Worm (Caenorhabditis elegans): ENCODE data around the gene mecr-1.
A peak's percentile ranks its signal among the peaks of the same experiment; 100 is the strongest.

Gene mecr-1

ce11 chrII:13198845-13199244 lies 11.7 kb upstream of the mecr-1 start:
- peak; percentile 51; the same call in 1 of the 2 replicates for TF ChIP-seq pes-1 (GFP tag; IDR thresholded peaks at IDR 0.05)
- no peak for TF ChIP-seq flt-1 (GFP tag; IDR thresholded peaks at IDR 0.05)
- no peak for TF ChIP-seq scrt-1 (GFP tag; IDR thresholded peaks at IDR 0.05)
- no peak for TF ChIP-seq F13C5.2 (tag; optimal IDR thresholded peaks at IDR 0.05)

DNA sequence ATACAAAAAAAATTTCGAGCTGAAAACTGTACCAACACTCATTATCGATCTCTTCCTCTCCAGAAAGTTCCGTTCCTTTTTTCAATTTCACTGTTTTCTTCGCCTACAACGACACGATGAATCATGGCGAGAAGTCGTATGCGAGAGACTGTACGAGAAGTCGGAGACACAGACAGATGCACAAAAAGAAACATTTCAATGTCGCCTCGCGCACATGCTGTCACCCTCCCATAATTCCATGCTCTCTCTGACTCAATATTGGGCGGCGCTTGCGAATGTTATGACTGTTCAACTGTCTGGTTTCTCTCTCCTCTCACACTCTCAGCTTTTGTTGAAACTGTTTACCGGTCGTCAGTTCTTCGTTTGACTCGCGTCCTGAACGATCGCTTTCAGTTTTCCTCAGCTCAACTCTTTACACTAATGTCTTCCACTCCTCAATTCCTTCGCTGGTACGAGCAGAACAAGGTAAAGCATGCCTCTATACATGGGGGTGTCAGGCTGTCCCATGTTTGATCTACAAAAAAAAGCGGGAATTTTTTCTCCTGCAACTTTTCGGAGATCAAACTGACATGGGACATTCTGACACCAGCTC lies 9.7 kb upstream of the mecr-1 start:
- TF ChIP-seq hmbx-1 (tag; optimal IDR thresholded peaks at IDR 0.05) (no peak), B0310.2 (tag; optimal IDR thresholded peaks at IDR 0.05) (no peak), tbx-37 (GFP tag; conservative IDR thresholded peaks at IDR 0.05) (no peak), ceh-13 (GFP tag; optimal IDR thresholded peaks at IDR 0.05) (no peak), ceh-36 (tag; optimal IDR thresholded peaks at IDR 0.05) (no peak), aly-1 (tag; optimal IDR thresholded peaks at IDR 0.05) (no peak), tra-4 (tag; optimal IDR thresholded peaks at IDR 0.05) (no peak), hmg-4 (GFP tag; optimal IDR thresholded peaks at IDR 0.05) (no peak), tbx-11 (GFP tag; IDR thresholded peaks at IDR 0.05) (no peak), ets-7 (tag; optimal IDR thresholded peaks at IDR 0.05) (no peak), pes-1 (GFP tag; IDR thresholded peaks at IDR 0.05) (no peak), hnd-1 (tag; optimal IDR thresholded peaks at IDR 0.05) (no peak), F13C5.2 (tag; optimal IDR thresholded peaks at IDR 0.05) (no peak), scrt-1 (GFP tag; IDR thresholded peaks at IDR 0.05) (no peak), sea-1 (GFP tag; conservative IDR thresholded peaks at IDR 0.05) (no peak)

ce11 chrII:13195706-13196417 lies 8.7 kb upstream of the mecr-1 start:
- TF ChIP-seq ama-1 (optimal IDR thresholded peaks at IDR 0.05) (no peak), flt-1 (GFP tag; IDR thresholded peaks at IDR 0.05) (no peak), hmg-4 (GFP tag; optimal IDR thresholded peaks at IDR 0.05) (no peak), hmbx-1 (tag; optimal IDR thresholded peaks at IDR 0.05) (no peak), tbx-11 (GFP tag; IDR thresholded peaks at IDR 0.05) (no peak), B0310.2 (tag; optimal IDR thresholded peaks at IDR 0.05) (no peak), tra-4 (tag; optimal IDR thresholded peaks at IDR 0.05) (no peak), tbx-37 (GFP tag; conservative IDR thresholded peaks at IDR 0.05) (no peak), ets-7 (tag; optimal IDR thresholded peaks at IDR 0.05) (no peak), pes-1 (GFP tag; IDR thresholded peaks at IDR 0.05) (no peak), sea-1 (GFP tag; conservative IDR thresholded peaks at IDR 0.05) (no peak), ceh-36 (tag; optimal IDR thresholded peaks at IDR 0.05) (no peak), aly-1 (tag; optimal IDR thresholded peaks at IDR 0.05) (no peak), ceh-13 (GFP tag; optimal IDR thresholded peaks at IDR 0.05) (no peak), hnd-1 (tag; optimal IDR thresholded peaks at IDR 0.05) (no peak), F13C5.2 (tag; optimal IDR thresholded peaks at IDR 0.05) (no peak), scrt-1 (GFP tag; IDR thresholded peaks at IDR 0.05) (no peak)

- no peak for TF ChIP-seq hmbx-1 (tag; optimal IDR thresholded peaks at IDR 0.05)
- no peak for TF ChIP-seq scrt-1 (GFP tag; IDR thresholded peaks at IDR 0.05)
- no peak for TF ChIP-seq aly-1 (tag; optimal IDR thresholded peaks at IDR 0.05)
- no peak for TF ChIP-seq tra-4 (tag; optimal IDR thresholded peaks at IDR 0.05)
- TF ChIP-seq sea-1 (GFP tag; conservative IDR thresholded peaks at IDR 0.05) = no peak
- TF ChIP-seq B0310.2 (tag; optimal IDR thresholded peaks at IDR 0.05) = no peak
- no peak for TF ChIP-seq ets-7 (tag; optimal IDR thresholded peaks at IDR 0.05)
- TF ChIP-seq hnd-1 (tag; optimal IDR thresholded peaks at IDR 0.05) = no peak
Measured at ce11 chrII:13195163-13195562, 8.0 kb upstream of the mecr-1 start, which contains the start of gene lec-1. lec-1 (plus strand) TSS chrII:13195549.

DNA sequence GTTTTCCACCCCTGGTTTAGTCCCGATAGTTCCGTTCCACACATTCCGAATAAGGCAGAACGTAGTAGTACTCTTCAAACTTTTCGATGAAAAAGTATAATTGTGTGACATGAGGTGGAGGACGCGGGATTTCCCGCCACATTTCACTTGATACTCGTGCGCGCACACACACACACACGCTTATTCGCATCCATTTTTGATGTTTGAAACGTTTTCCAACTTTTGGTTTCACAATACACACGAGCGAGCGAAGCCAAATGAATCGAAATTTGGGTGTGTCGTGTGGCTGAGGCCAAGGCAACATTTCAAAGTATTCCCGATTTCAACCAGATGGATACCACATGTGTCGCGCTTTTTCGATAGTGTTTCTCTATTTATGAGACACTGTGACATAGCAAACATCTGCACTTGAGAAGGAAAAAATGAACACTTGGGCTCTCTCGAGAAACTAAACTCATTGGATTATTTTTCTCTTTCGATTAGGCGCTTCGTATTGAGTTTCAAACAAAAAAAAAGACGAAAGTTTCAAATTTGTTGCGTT lies 6.5 kb upstream of the mecr-1 start:
- TF ChIP-seq B0310.2 (tag; optimal IDR thresholded peaks at IDR 0.05) (no peak), F13C5.2 (tag; optimal IDR thresholded peaks at IDR 0.05) (no peak), ceh-36 (tag; optimal IDR thresholded peaks at IDR 0.05) (no peak), tra-4 (tag; optimal IDR thresholded peaks at IDR 0.05) (no peak)

DNA sequence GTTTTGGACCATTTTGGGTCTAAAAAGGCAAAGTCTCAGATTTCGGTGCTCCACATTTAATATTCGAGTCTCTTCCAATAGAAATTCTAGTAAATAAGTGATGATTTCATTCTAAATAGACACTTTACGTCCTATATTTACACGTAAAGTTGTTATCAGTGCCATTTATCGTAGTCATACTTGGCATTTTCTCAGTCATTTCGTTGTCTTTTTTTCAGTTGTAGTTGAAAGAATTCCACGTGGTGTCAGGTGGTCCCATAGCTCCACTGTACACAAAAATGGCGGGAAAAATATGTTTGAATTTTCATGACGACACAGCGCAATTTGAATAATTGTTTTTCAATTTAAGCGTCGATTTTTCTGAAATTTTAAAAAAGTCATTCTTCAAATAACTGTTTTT lies 3.3 kb upstream of the mecr-1 start:
- TF ChIP-seq flt-1 (GFP tag; IDR thresholded peaks at IDR 0.05) (no peak), B0310.2 (tag; optimal IDR thresholded peaks at IDR 0.05) (no peak), pes-1 (GFP tag; IDR thresholded peaks at IDR 0.05) (no peak), sea-1 (GFP tag; conservative IDR thresholded peaks at IDR 0.05) (no peak), tbx-11 (GFP tag; IDR thresholded peaks at IDR 0.05) (no peak), scrt-1 (GFP tag; IDR thresholded peaks at IDR 0.05) (no peak), ets-7 (tag; optimal IDR thresholded peaks at IDR 0.05) (no peak), aly-1 (tag; optimal IDR thresholded peaks at IDR 0.05) (no peak), hnd-1 (tag; optimal IDR thresholded peaks at IDR 0.05) (no peak), ceh-13 (GFP tag; optimal IDR thresholded peaks at IDR 0.05) (no peak), tbx-37 (GFP tag; conservative IDR thresholded peaks at IDR 0.05) (no peak), F13C5.2 (tag; optimal IDR thresholded peaks at IDR 0.05) (no peak), hmbx-1 (tag; optimal IDR thresholded peaks at IDR 0.05) (no peak), hmg-4 (GFP tag; optimal IDR thresholded peaks at IDR 0.05) (no peak), tra-4 (tag; optimal IDR thresholded peaks at IDR 0.05) (no peak), ama-1 (optimal IDR thresholded peaks at IDR 0.05) (no peak), ceh-36 (tag; optimal IDR thresholded peaks at IDR 0.05) (no peak)

ce11 chrII:13189363-13189762 lies 2.2 kb upstream of the mecr-1 start:
- TF ChIP-seq ets-7 (tag; optimal IDR thresholded peaks at IDR 0.05) (no peak), hmg-4 (GFP tag; optimal IDR thresholded peaks at IDR 0.05) (no peak), ceh-13 (GFP tag; optimal IDR thresholded peaks at IDR 0.05) (no peak), ama-1 (optimal IDR thresholded peaks at IDR 0.05) (no peak), B0310.2 (tag; optimal IDR thresholded peaks at IDR 0.05) (no peak), hnd-1 (tag; optimal IDR thresholded peaks at IDR 0.05) (no peak), tra-4 (tag; optimal IDR thresholded peaks at IDR 0.05) (no peak), flt-1 (GFP tag; IDR thresholded peaks at IDR 0.05) (no peak), F13C5.2 (tag; optimal IDR thresholded peaks at IDR 0.05) (no peak), ceh-36 (tag; optimal IDR thresholded peaks at IDR 0.05) (no peak), hmbx-1 (tag; optimal IDR thresholded peaks at IDR 0.05) (no peak), pes-1 (GFP tag; IDR thresholded peaks at IDR 0.05) (no peak), scrt-1 (GFP tag; IDR thresholded peaks at IDR 0.05) (no peak), aly-1 (tag; optimal IDR thresholded peaks at IDR 0.05) (no peak), sea-1 (GFP tag; conservative IDR thresholded peaks at IDR 0.05) (no peak), tbx-37 (GFP tag; conservative IDR thresholded peaks at IDR 0.05) (no peak)
